Worm (Caenorhabditis elegans) whole organism, young adult: ENCODE results near the gene ilcr-2.

ENCODE experiments used
- B0019.2 ChIP-seq: fragments of 200-800 bp; sonication (Bioruptor generic); conservative IDR thresholded peaks from 2 replicates; pipeline ENCODE4 v1.3.6; 2022; ENCODE audit warnings: missing genetic modification reagents, missing genetic modification characterization, missing compliant biosample characterization
- B0261.1 ChIP-seq: sonication (generic microtip); optimal IDR thresholded peaks from 2 replicates; lab custom pipeline; 2016; ENCODE audit warnings: mild to moderate bottlenecking, missing genetic modification characterization, moderate library complexity, missing compliant biosample characterization
- C06A6.2 ChIP-seq: fragments of 200-800 bp; sonication (Bioruptor generic); conservative IDR thresholded peaks from 2 replicates; pipeline ENCODE4 v1.3.6; 2022; ENCODE audit warnings: missing genetic modification characterization, missing compliant biosample characterization
- F23B12.7 ChIP-seq: sonication (generic microtip); optimal IDR thresholded peaks from 2 replicates; lab custom pipeline; 2017; ENCODE audit warnings: missing genetic modification characterization, mild to moderate bottlenecking, missing compliant biosample characterization, antibody characterized with exemption, moderate library complexity; ENCODE audit not compliant: insufficient read depth
- F52B5.7 ChIP-seq: sonication (generic microtip); optimal IDR thresholded peaks from 2 replicates; lab custom pipeline; 2016; ENCODE audit warnings: mild to moderate bottlenecking, missing genetic modification characterization, missing compliant biosample characterization
- F57C9.4 ChIP-seq: sonication (generic microtip); optimal IDR thresholded peaks from 2 replicates; lab custom pipeline; 2017; ENCODE audit warnings: mild to moderate bottlenecking, missing genetic modification characterization, missing compliant biosample characterization
- T07F8.4 ChIP-seq: sonication (generic microtip); optimal IDR thresholded peaks from 2 replicates; lab custom pipeline; 2016; ENCODE audit warnings: mild to moderate bottlenecking, missing genetic modification characterization, moderate library complexity, missing compliant biosample characterization
- Y79H2A.3 ChIP-seq: fragments of 200-800 bp; sonication (Bioruptor generic); conservative IDR thresholded peaks from 2 replicates; pipeline ENCODE4 v1.3.6; 2022; ENCODE audit warnings: missing genetic modification reagents, missing genetic modification characterization, missing compliant biosample characterization
- ama-1 ChIP-seq, 3 experiments: fragments of 150-350 bp in 1 of 3; sonication (generic microtip) in 2 of 3; optimal IDR thresholded peaks; 2 replicates each; lab custom pipeline; 2014 to 2018; ENCODE audit warnings: missing biosample characterization in 2 of 3, missing genetic modification characterization in 2 of 3, missing genetic modification reagents in 2 of 3
- aptf-3 ChIP-seq: fragments of 200-800 bp; sonication (Bioruptor generic); IDR thresholded peaks from 2 replicates; pipeline ENCODE4 v1.3.6; 2022; ENCODE audit warnings: missing genetic modification characterization, missing compliant biosample characterization
- bed-2 ChIP-seq: fragments of 200-800 bp; sonication (Bioruptor generic); IDR thresholded peaks from 2 replicates; pipeline ENCODE4 v1.3.6; 2022; ENCODE audit warnings: missing genetic modification reagents, missing genetic modification characterization, missing compliant biosample characterization
- ccch-3 ChIP-seq: fragments of 200-800 bp; sonication (Bioruptor generic); optimal IDR thresholded peaks from 2 replicates; lab custom pipeline; 2018; ENCODE audit warnings: mild to moderate bottlenecking, missing genetic modification characterization, missing compliant biosample characterization
- chd-7 ChIP-seq: sonication (generic microtip); optimal IDR thresholded peaks from 2 replicates; lab custom pipeline; 2016; ENCODE audit warnings: mild to moderate bottlenecking, missing genetic modification characterization, moderate library complexity, missing compliant biosample characterization
- die-1 ChIP-seq: sonication (generic microtip); optimal IDR thresholded peaks from 2 replicates; lab custom pipeline; 2016; ENCODE audit warnings: missing genotype, mild to moderate bottlenecking, missing genetic modification characterization, missing compliant biosample characterization
- dpl-1 ChIP-seq: fragments of 150-350 bp; optimal IDR thresholded peaks from 2 replicates; lab custom pipeline; 2014; ENCODE audit warnings: missing biosample characterization, missing genetic modification reagents, missing genetic modification characterization
- egl-44 ChIP-seq: fragments of 200-800 bp; sonication (Bioruptor generic); IDR thresholded peaks from 2 replicates; pipeline ENCODE4 v1.3.6; 2022; ENCODE audit warnings: missing genetic modification reagents, missing genetic modification characterization, missing compliant biosample characterization
- hlh-26 ChIP-seq: fragments of 200-800 bp; sonication (Bioruptor generic); conservative IDR thresholded peaks from 2 replicates; pipeline ENCODE4 v1.3.6; 2022; ENCODE audit warnings: missing genetic modification reagents, missing genetic modification characterization, missing compliant biosample characterization
- hmg-1.2 ChIP-seq: fragments of 200-800 bp; sonication (Bioruptor generic); IDR thresholded peaks from 2 replicates; pipeline ENCODE4 v1.3.6; 2022; ENCODE audit warnings: missing genetic modification reagents, missing genetic modification characterization, missing compliant biosample characterization
- hrde-1 ChIP-seq: sonication (generic microtip); optimal IDR thresholded peaks from 2 replicates; lab custom pipeline; 2016; ENCODE audit warnings: missing genetic modification characterization, mild to moderate bottlenecking, missing compliant biosample characterization, moderate library complexity, missing genotype, missing genetic modification reagents, borderline replicate concordance
- lin-35 ChIP-seq, 3 experiments: fragments of 150-350 bp in 2 of 3; sonication (generic microtip) in 1 of 3; optimal IDR thresholded peaks; 2 replicates each; lab custom pipeline; 2014 to 2018; ENCODE audit warnings: missing biosample characterization in 3 of 3, missing genetic modification characterization in 3 of 3, missing genetic modification reagents in 3 of 3
- lin-40 ChIP-seq: sonication (generic microtip); optimal IDR thresholded peaks from 2 replicates; lab custom pipeline; 2016; ENCODE audit warnings: missing genetic modification characterization, mild to moderate bottlenecking, missing compliant biosample characterization, missing genotype, missing genetic modification reagents
- lir-1 ChIP-seq: fragments of 200-800 bp; sonication (Bioruptor generic); conservative IDR thresholded peaks from 2 replicates; pipeline ENCODE4 v1.3.6; 2022; ENCODE audit warnings: missing genetic modification reagents, missing genetic modification characterization, missing compliant biosample characterization
- lsy-27 ChIP-seq: sonication (generic microtip); optimal IDR thresholded peaks from 2 replicates; lab custom pipeline; 2017; ENCODE audit warnings: missing genetic modification characterization, mild to moderate bottlenecking, missing compliant biosample characterization, antibody characterized with exemption, missing genotype, borderline replicate concordance; ENCODE audit not compliant: insufficient read depth
- rcor-1 ChIP-seq: fragments of 200-800 bp; sonication (Bioruptor generic); IDR thresholded peaks from 2 replicates; pipeline ENCODE4 v1.3.6; 2022; ENCODE audit warnings: missing genetic modification reagents, missing genetic modification characterization, missing compliant biosample characterization
- rec-8 ChIP-seq, 2 experiments: sonication (generic microtip); optimal IDR thresholded peaks; 2 replicates each; lab custom pipeline; 2016; ENCODE audit warnings: mild to moderate bottlenecking in 2 of 2, missing genetic modification characterization in 2 of 2, missing genetic modification reagents in 2 of 2, missing genotype in 2 of 2, missing biosample characterization in 1 of 2, missing compliant biosample characterization in 1 of 2, moderate library complexity in 1 of 2
- rpc-1 ChIP-seq, 2 experiments: fragments of 150-350 bp in 1 of 2; sonication (generic microtip) in 1 of 2; optimal IDR thresholded peaks; 2 replicates each; lab custom pipeline; 2014 to 2018; ENCODE audit warnings: missing biosample characterization in 1 of 2, missing genetic modification characterization in 1 of 2, missing genetic modification reagents in 1 of 2, missing genotype in 1 of 2
- snpc-4 ChIP-seq, 5 experiments: fragments of 150-350 bp in 1 of 5; sonication (generic microtip) in 4 of 5; optimal IDR thresholded peaks; 2 replicates each; lab custom pipeline; 2014 to 2018; ENCODE audit warnings: missing genetic modification characterization in 5 of 5, missing biosample characterization in 3 of 5, antibody characterized with exemption in 2 of 5, mild to moderate bottlenecking in 2 of 5, missing compliant biosample characterization in 2 of 5, missing genotype in 2 of 5, moderate library complexity in 2 of 5, missing genetic modification reagents in 1 of 5
- tlf-1 ChIP-seq: fragments of 200-800 bp; sonication (Bioruptor generic); optimal IDR thresholded peaks from 2 replicates; lab custom pipeline; 2018; ENCODE audit warnings: mild to moderate bottlenecking, missing genetic modification characterization, missing compliant biosample characterization
- unc-130 ChIP-seq: sonication (generic microtip); optimal IDR thresholded peaks from 2 replicates; lab custom pipeline; 2016; ENCODE audit warnings: missing genetic modification reagents, missing genetic modification characterization, missing compliant biosample characterization
- unc-62 ChIP-seq: fragments of 150-350 bp; optimal IDR thresholded peaks from 2 replicates; lab custom pipeline; 2014; ENCODE audit warnings: missing biosample characterization, missing genetic modification reagents, missing genetic modification characterization
- zim-3 ChIP-seq: sonication (generic microtip); optimal IDR thresholded peaks from 2 replicates; lab custom pipeline; 2017; ENCODE audit warnings: mild to moderate bottlenecking, missing genetic modification characterization, moderate library complexity, missing compliant biosample characterization
- ztf-18 ChIP-seq: sonication (generic microtip); optimal IDR thresholded peaks from 2 replicates; lab custom pipeline; 2016; ENCODE audit warnings: missing genotype, mild to moderate bottlenecking, missing genetic modification characterization, missing compliant biosample characterization
- ztf-26 ChIP-seq: sonication (generic microtip); optimal IDR thresholded peaks from 2 replicates; lab custom pipeline; 2017; ENCODE audit warnings: missing genetic modification characterization, missing compliant biosample characterization

The ilcr-2 gene

DNA sequence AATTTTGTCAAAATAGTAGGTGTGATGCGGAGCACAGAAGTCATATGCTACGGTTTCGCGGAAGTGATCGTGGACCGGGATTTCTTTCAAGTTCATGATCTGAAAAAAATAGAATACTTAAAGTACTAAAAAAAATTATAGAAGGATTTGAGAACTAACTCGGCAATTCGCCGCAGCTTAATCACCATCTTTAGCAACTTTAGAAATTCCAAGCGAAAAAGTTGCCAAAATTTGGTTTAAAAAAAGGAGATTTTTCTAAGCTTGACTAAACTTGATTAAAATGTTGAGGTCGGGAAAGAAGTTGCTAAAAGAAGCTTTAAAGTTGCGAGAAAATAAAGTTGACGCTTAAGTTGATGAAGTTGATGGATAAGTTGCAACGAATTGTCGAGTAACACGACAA is 42.6 kb downstream of the ilcr-2 start, which contains the start of gene ZK177.9:
ZK177.9 (minus strand) TSS at position 101 of the 400 bp plus-strand sequence.
- TF ChIP-seq dpl-1 (GFP tag; lab: Kevin White, UChicago) (no peak), aptf-3 (GFP tag; lab: Robert Waterston, UW) (no peak), F57C9.4 (no peak)
- TF ChIP-seq, all 124 proteins: peak for 0

- TF ChIP-seq hmg-1.2 (GFP tag; lab: Robert Waterston, UW) (no peak), snpc-4 (GFP tag; optimal IDR thresholded peaks at IDR 0.05; lab: Kevin White, UChicago) (no peak), snpc-4 (tag; optimal IDR thresholded peaks at IDR 0.05; lab: Kevin White, UChicago) (no peak), rec-8 (tag; optimal IDR thresholded peaks at IDR 0.05; lab: Kevin White, UChicago) (no peak), lin-35 (GFP tag; optimal IDR thresholded peaks at IDR 0.05; lab: Kevin White, UChicago) (no peak)
These were observed 43.0 kb downstream of the ilcr-2 start for ce11 chrII:5518055-5518454.

DNA sequence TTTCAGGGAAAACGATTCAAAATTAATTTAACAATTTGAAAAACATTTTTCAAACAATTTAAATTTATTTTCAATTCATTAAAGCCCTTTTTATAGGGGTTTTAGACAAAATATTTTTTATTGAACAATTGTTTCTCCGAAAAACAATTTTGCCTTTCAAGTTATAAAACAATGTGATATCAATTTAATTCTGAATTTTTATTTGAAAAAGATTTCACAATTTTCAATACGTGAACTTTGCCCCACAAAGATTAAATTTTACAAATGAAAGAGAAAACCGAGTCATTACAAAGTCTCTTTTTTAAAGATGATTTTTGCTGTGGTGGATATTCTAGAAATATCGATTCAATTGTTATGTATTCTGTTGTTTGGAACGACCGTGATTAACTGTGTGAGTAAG is 43.9 kb downstream of the ilcr-2 start, which contains the start of gene ZK177.2:
ZK177.2 (plus strand) TSS at position 301 of the 400 bp plus-strand sequence.
- TF ChIP-seq T07F8.4 (tag; lab: Kevin White, UChicago) (no peak), chd-7 (no peak), unc-62 (GFP tag; lab: Kevin White, UChicago) (no peak), F23B12.7 (tag; lab: Kevin White, UChicago) (no peak), ztf-18 (no peak), tlf-1 (GFP tag; lab: Kevin White, UChicago) (no peak), F52B5.7 (tag; lab: Kevin White, UChicago) (no peak), rcor-1 (no peak)

ce11 chrII:5521411-5521810 is 46.4 kb downstream of the ilcr-2 start, which contains the start of gene ZK177.12:
ZK177.12 (plus strand) TSS chrII:5521711.
- TF ChIP-seq ztf-26 (tag; lab: Kevin White, UChicago) (no peak), lir-1 (no peak)

DNA sequence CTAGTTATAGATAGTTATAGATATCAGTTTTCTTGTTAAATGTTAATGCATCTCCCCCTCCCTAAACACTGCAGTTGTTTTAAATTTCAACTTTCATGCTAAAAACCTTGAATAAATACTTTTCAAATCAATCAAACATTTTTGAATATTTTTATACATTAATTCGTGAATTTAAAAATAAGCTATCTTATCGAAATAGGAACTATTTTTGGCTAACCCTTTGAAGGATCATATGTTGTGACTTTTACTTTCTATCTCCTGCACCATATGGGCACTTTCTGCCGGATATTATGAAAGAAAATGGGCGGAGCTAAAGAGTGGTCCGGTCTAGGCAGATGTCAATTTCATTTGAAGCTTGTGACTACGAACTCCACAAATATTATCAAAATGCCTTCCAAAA is 47.6 kb downstream of the ilcr-2 start, which contains the start of gene ZK177.11:
ZK177.11 (plus strand) TSS at position 301 of the 400 bp plus-strand sequence.
- TF ChIP-seq egl-44 (no peak), snpc-4 (GFP tag; optimal IDR thresholded peaks at IDR 0.05; lab: Kevin White, UChicago) (no peak), snpc-4 (tag; optimal IDR thresholded peaks at IDR 0.05; lab: Kevin White, UChicago) (no peak), lin-40 (no peak), Y79H2A.3 (GFP tag; lab: Robert Waterston, UW) (no peak)

DNA sequence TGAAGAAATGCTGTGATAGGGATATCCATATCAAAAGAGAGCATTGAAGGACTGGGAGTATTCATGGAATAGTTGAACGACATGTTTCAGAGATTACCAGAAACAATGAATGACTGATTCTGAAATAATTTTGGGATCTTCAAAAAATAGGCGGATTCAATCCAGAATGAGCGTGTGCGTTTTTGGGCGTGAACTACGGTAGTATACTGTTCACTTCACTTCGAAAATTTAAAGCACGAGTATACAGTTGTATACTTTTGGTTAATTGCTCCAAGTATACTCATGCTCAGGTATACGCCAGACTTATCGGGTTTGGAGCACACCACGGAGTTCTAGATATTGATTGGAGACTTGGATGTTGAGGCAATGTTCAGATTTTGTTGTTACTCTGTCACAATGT is 50.3 kb downstream of the ilcr-2 start, which contains the start of gene tbx-35:
tbx-35 (minus strand) TSS at position 101 of the 400 bp plus-strand sequence.
- TF ChIP-seq B0261.1 (tag; lab: Kevin White, UChicago) (no peak), rpc-1 (optimal IDR thresholded peaks at IDR 0.05; lab: Kevin White, UChicago) (no peak), rpc-1 (tag; optimal IDR thresholded peaks at IDR 0.05; lab: Kevin White, UChicago) (no peak), dpl-1 (GFP tag; lab: Kevin White, UChicago) (no peak), hmg-1.2 (GFP tag; lab: Robert Waterston, UW) (no peak), C06A6.2 (GFP tag; lab: Robert Waterston, UW) (no peak), zim-3 (tag; lab: Kevin White, UChicago) (no peak), B0019.2 (no peak), ama-1 (optimal IDR thresholded peaks at IDR 0.05; lab: Kevin White, UChicago) (no peak), ama-1 (GFP tag; optimal IDR thresholded peaks at IDR 0.05; lab: Kevin White, UChicago) (no peak), hrde-1 (tag; lab: Kevin White, UChicago) (no peak), lsy-27 (no peak), hlh-26 (no peak), lin-35 (GFP tag; optimal IDR thresholded peaks at IDR 0.05; lab: Kevin White, UChicago) (no peak), bed-2 (GFP tag; lab: Robert Waterston, UW) (no peak), die-1 (tag; lab: Kevin White, UChicago) (no peak), unc-130 (no peak), ccch-3 (GFP tag; lab: Kevin White, UChicago) (no peak)
